Fruit fly (Drosophila melanogaster) whole organism, prepupa: ENCODE data around the gene Cpr76Bb.

ENCODE experiments used
- CG11902 ChIP-seq: fragments of 200-800 bp; sonication (Bioruptor generic); optimal IDR thresholded peaks from 3 replicates; lab custom pipeline; 2016; ENCODE audit warnings: missing biosample characterization, missing genetic modification characterization
- CG16779 ChIP-seq: fragments of 200-800 bp; sonication (Bioruptor generic); optimal IDR thresholded peaks from 3 replicates; lab custom pipeline; 2017; ENCODE audit warnings: missing biosample characterization, mild to moderate bottlenecking, missing genetic modification characterization
- CG32006 ChIP-seq: fragments of 200-800 bp; sonication (Bioruptor generic); optimal IDR thresholded peaks from 3 replicates; lab custom pipeline; 2017; ENCODE audit warnings: missing biosample characterization, mild to moderate bottlenecking, missing genetic modification characterization
- Eip75B ChIP-seq: fragments of 200-800 bp; sonication (Bioruptor generic); optimal IDR thresholded peaks from 3 replicates; lab custom pipeline; 2016; ENCODE audit warnings: missing biosample characterization, missing genetic modification characterization
- esn ChIP-seq: fragments of 200-800 bp; sonication (Bioruptor generic); optimal IDR thresholded peaks from 2 replicates; lab custom pipeline; 2016; ENCODE audit warnings: missing biosample characterization, mild to moderate bottlenecking, missing genetic modification characterization, moderate library complexity
- fd59A ChIP-seq: fragments of 200-800 bp; sonication (Bioruptor generic); optimal IDR thresholded peaks from 2 replicates; lab custom pipeline; 2017; ENCODE audit warnings: missing biosample characterization, mild to moderate bottlenecking, missing genetic modification characterization, missing genetic modification reagents
- ss ChIP-seq, 2 experiments: fragments of 200-800 bp; sonication (Bioruptor generic); optimal IDR thresholded peaks; 2 replicates in 1 of 2; 3 replicates in 1 of 2; lab custom pipeline; 2017 to 2018; ENCODE audit warnings: mild to moderate bottlenecking in 2 of 2, missing biosample characterization in 2 of 2, missing genetic modification characterization in 2 of 2, moderate library complexity in 1 of 2
- svp ChIP-seq: fragments of 200-800 bp; sonication (Bioruptor generic); peaks from one replicate; lab custom pipeline; 2016; ENCODE audit warnings: missing biosample characterization, missing genetic modification characterization

DNA sequence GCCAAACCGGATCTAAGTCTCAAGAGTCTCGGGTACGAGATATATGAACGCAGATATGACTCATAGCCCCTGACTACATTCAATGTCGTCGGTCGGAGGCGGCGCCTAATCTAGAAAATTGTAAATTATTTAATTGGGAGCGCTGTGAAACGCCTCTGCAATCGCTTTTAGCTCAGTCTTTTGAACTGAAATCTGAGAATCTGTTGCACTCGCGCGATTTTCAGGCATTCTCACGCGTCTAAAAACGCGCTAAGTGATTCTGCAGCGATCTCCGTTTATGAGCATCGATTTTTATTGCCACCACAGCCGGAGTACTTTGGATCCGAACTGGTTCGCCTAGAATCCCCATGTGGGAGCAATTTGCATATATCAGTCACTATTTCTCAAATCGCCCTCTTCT, 9.1 kb downstream of the Cpr76Bb start:
- no peak for TF ChIP-seq fd59A
- TF ChIP-seq esn, result no peak
- TF ChIP-seq CG32006 (GFP tag; lab: Kevin White, UChicago), result no peak
- TF ChIP-seq svp (GFP tag; lab: Kevin White, UChicago), result no peak
- TF ChIP-seq Eip75B (GFP tag; lab: Kevin White, UChicago), result no peak
- TF ChIP-seq CG16779 (tag; lab: Kevin White, UChicago), result no peak
- no peak for TF ChIP-seq CG11902 (GFP tag; lab: Kevin White, UChicago)
- no peak for TF ChIP-seq ss (GFP tag; optimal IDR thresholded peaks at IDR 0.05; lab: Kevin White, UChicago)
